Worm (Caenorhabditis elegans): ENCODE results near the gene lgc-20.

The lgc-20 gene

DNA sequence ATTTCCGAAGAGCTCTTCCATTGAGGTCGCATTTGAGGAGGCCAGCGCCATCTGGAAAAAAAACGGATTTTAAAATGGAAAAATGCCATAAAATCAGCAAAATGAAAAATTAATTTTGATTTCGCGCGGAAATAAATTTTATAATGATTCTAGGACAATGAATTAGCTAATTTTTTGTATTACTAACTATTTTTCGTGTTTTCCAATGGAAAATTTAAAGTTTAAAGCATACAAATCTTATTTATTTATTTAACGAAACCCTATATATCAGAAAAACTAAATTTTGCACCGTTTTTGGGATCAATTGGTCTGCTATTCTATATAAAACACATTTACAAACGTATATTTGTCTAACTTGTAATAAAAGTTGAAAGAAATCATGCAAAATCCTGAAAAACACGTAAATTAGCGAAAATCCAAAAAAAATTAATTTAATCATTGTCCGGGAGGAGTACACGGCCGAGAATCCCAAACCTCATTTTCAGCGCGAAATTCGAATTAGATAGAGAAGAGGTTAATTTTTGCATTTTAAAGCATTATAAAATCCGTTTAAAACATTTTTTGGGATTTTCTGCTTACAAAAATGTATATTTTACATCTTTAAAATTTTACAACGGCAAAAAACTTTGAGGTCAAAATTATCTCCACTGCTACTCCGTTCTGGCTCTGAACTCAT lies 53.2 kb downstream of the lgc-20 start, which contains the start of gene C47G2.3:
Gene C47G2.3, minus strand, starts transcription at position 51 of the 676 bp plus-strand sequence.
- TF ChIP-seq ceh-31 (tag; optimal IDR thresholded peaks at IDR 0.05): peak; percentile 7
- no peak for TF ChIP-seq pat-9 (tag; optimal IDR thresholded peaks at IDR 0.05)
- no peak for TF ChIP-seq ceh-9 (tag; optimal IDR thresholded peaks at IDR 0.05)
- TF ChIP-seq ref-2 (tag; optimal IDR thresholded peaks at IDR 0.05): no peak
- no peak for TF ChIP-seq nfya-1 (tag; optimal IDR thresholded peaks at IDR 0.05)
- TF ChIP-seq elt-2 (tag; optimal IDR thresholded peaks at IDR 0.05): peak; percentile 9
- peak; percentile 26 for TF ChIP-seq C08G9.2 (tag; optimal IDR thresholded peaks at IDR 0.05)

All from whole organism, late embryonic.